Worm (Caenorhabditis elegans) whole organism, young adult: Measurements from ENCODE around the gene hal-2.

Experiments
- B0261.1 ChIP-seq: sonication (generic microtip); optimal IDR thresholded peaks from 2 replicates; lab custom pipeline; 2016; ENCODE audit warnings: mild to moderate bottlenecking, missing genetic modification characterization, moderate library complexity, missing compliant biosample characterization
- C17E4.6 ChIP-seq: fragments of 200-800 bp; sonication (Bioruptor generic); IDR thresholded peaks from 2 replicates; pipeline ENCODE4 v1.3.6; 2022; ENCODE audit warnings: missing genetic modification reagents, missing genetic modification characterization, missing compliant biosample characterization
- F10E7.11 ChIP-seq: sonication (generic microtip); optimal IDR thresholded peaks from 2 replicates; lab custom pipeline; 2017; ENCODE audit warnings: mild to moderate bottlenecking, missing genetic modification characterization, moderate library complexity, missing compliant biosample characterization
- F23B12.7 ChIP-seq: sonication (generic microtip); optimal IDR thresholded peaks from 2 replicates; lab custom pipeline; 2017; ENCODE audit warnings: missing genetic modification characterization, mild to moderate bottlenecking, missing compliant biosample characterization, antibody characterized with exemption, moderate library complexity; ENCODE audit not compliant: insufficient read depth
- F33H1.4 ChIP-seq: fragments of 200-800 bp; sonication (Bioruptor generic); IDR thresholded peaks from 2 replicates; pipeline ENCODE4 v1.3.6; 2022; ENCODE audit warnings: missing genetic modification reagents, missing genetic modification characterization, missing compliant biosample characterization
- F49E8.2 ChIP-seq: sonication (generic microtip); optimal IDR thresholded peaks from 3 replicates; lab custom pipeline; 2017; ENCODE audit warnings: missing genetic modification characterization, mild to moderate bottlenecking, missing compliant biosample characterization, antibody characterized with exemption, moderate library complexity; ENCODE audit not compliant: insufficient read depth
- K11D2.4 ChIP-seq: fragments of 200-800 bp; sonication (Bioruptor generic); IDR thresholded peaks from 2 replicates; pipeline ENCODE4 v1.3.6; 2022; ENCODE audit warnings: missing genetic modification reagents, missing genetic modification characterization, missing compliant biosample characterization
- Y56A3A.18 ChIP-seq: fragments of 200-800 bp; sonication (Bioruptor generic); IDR thresholded peaks from 2 replicates; pipeline ENCODE4 v1.3.6; 2022; ENCODE audit warnings: missing genetic modification reagents, missing genetic modification characterization, missing compliant biosample characterization
- Y67H2A.10 ChIP-seq: fragments of 200-800 bp; sonication (Bioruptor generic); conservative IDR thresholded peaks from 2 replicates; pipeline ENCODE4 v1.3.6; 2022; ENCODE audit warnings: missing genetic modification reagents, missing genetic modification characterization, missing compliant biosample characterization
- ama-1 ChIP-seq, 3 experiments: fragments of 150-350 bp in 1 of 3; sonication (generic microtip) in 2 of 3; optimal IDR thresholded peaks; 2 replicates each; lab custom pipeline; 2014 to 2018; ENCODE audit warnings: missing biosample characterization in 2 of 3, missing genetic modification characterization in 2 of 3, missing genetic modification reagents in 2 of 3
- aptf-2 ChIP-seq: fragments of 200-800 bp; sonication (Bioruptor generic); conservative IDR thresholded peaks from 2 replicates; pipeline ENCODE4 v1.3.6; 2022; ENCODE audit warnings: missing genetic modification reagents, missing genetic modification characterization, missing compliant biosample characterization
- aptf-3 ChIP-seq: fragments of 200-800 bp; sonication (Bioruptor generic); IDR thresholded peaks from 2 replicates; pipeline ENCODE4 v1.3.6; 2022; ENCODE audit warnings: missing genetic modification characterization, missing compliant biosample characterization
- atf-7 ChIP-seq: sonication (generic microtip); optimal IDR thresholded peaks from 2 replicates; lab custom pipeline; 2017; ENCODE audit warnings: mild to moderate bottlenecking, missing genetic modification characterization, missing compliant biosample characterization
- attf-3 ChIP-seq: fragments of 200-800 bp; sonication (Bioruptor generic); conservative IDR thresholded peaks from 2 replicates; pipeline ENCODE4 v1.3.6; 2022; ENCODE audit warnings: missing genetic modification reagents, missing genetic modification characterization, missing compliant biosample characterization
- bed-2 ChIP-seq: fragments of 200-800 bp; sonication (Bioruptor generic); IDR thresholded peaks from 2 replicates; pipeline ENCODE4 v1.3.6; 2022; ENCODE audit warnings: missing genetic modification reagents, missing genetic modification characterization, missing compliant biosample characterization
- ceh-100 ChIP-seq: fragments of 200-800 bp; sonication (Bioruptor generic); IDR thresholded peaks from 2 replicates; pipeline ENCODE4 v1.3.6; 2022; ENCODE audit warnings: missing genetic modification reagents, missing genetic modification characterization, missing compliant biosample characterization
- chd-7 ChIP-seq: sonication (generic microtip); optimal IDR thresholded peaks from 2 replicates; lab custom pipeline; 2016; ENCODE audit warnings: mild to moderate bottlenecking, missing genetic modification characterization, moderate library complexity, missing compliant biosample characterization
- die-1 ChIP-seq: sonication (generic microtip); optimal IDR thresholded peaks from 2 replicates; lab custom pipeline; 2016; ENCODE audit warnings: missing genotype, mild to moderate bottlenecking, missing genetic modification characterization, missing compliant biosample characterization
- dpff-1 ChIP-seq: sonication (generic microtip); optimal IDR thresholded peaks from 2 replicates; lab custom pipeline; 2017; ENCODE audit warnings: mild to moderate bottlenecking, missing genetic modification characterization, missing compliant biosample characterization
- dpl-1 ChIP-seq: fragments of 150-350 bp; optimal IDR thresholded peaks from 2 replicates; lab custom pipeline; 2014; ENCODE audit warnings: missing biosample characterization, missing genetic modification reagents, missing genetic modification characterization
- efl-1 ChIP-seq: fragments of 150-350 bp; optimal IDR thresholded peaks from 2 replicates; lab custom pipeline; 2014; ENCODE audit warnings: missing biosample characterization, missing genetic modification reagents, missing genetic modification characterization
- egl-18 ChIP-seq: fragments of 200-800 bp; sonication (Bioruptor generic); IDR thresholded peaks from 2 replicates; pipeline ENCODE4 v1.3.6; 2022; ENCODE audit warnings: missing genetic modification reagents, missing genetic modification characterization, missing compliant biosample characterization
- egl-44 ChIP-seq: fragments of 200-800 bp; sonication (Bioruptor generic); IDR thresholded peaks from 2 replicates; pipeline ENCODE4 v1.3.6; 2022; ENCODE audit warnings: missing genetic modification reagents, missing genetic modification characterization, missing compliant biosample characterization
- hrde-1 ChIP-seq: sonication (generic microtip); optimal IDR thresholded peaks from 2 replicates; lab custom pipeline; 2016; ENCODE audit warnings: missing genetic modification characterization, mild to moderate bottlenecking, missing compliant biosample characterization, moderate library complexity, missing genotype, missing genetic modification reagents, borderline replicate concordance
- let-526 ChIP-seq: fragments of 200-800 bp; sonication (Bioruptor generic); IDR thresholded peaks from 2 replicates; pipeline ENCODE4 v1.3.6; 2022; ENCODE audit warnings: missing genetic modification reagents, missing genetic modification characterization, missing compliant biosample characterization
- lin-26 ChIP-seq: fragments of 200-800 bp; sonication (Bioruptor generic); IDR thresholded peaks from 2 replicates; pipeline ENCODE4 v1.3.6; 2022; ENCODE audit warnings: missing genetic modification reagents, missing genetic modification characterization, missing compliant biosample characterization
- lsl-1 ChIP-seq: fragments of 200-800 bp; sonication (Bioruptor generic); optimal IDR thresholded peaks from 2 replicates; lab custom pipeline; 2018; ENCODE audit warnings: mild to moderate bottlenecking, missing genetic modification characterization, moderate library complexity, missing compliant biosample characterization
- madf-6 ChIP-seq: fragments of 200-800 bp; sonication (Bioruptor generic); IDR thresholded peaks from 2 replicates; pipeline ENCODE4 v1.3.6; 2022; ENCODE audit warnings: missing genetic modification reagents, missing genetic modification characterization, missing compliant biosample characterization
- mes-4 ChIP-seq: sonication (generic microtip); optimal IDR thresholded peaks from 2 replicates; lab custom pipeline; 2016; ENCODE audit warnings: missing genotype, missing genetic modification characterization, missing compliant biosample characterization
- nfyb-1 ChIP-seq: fragments of 200-800 bp; sonication (Bioruptor generic); IDR thresholded peaks from 2 replicates; pipeline ENCODE4 v1.3.6; 2022; ENCODE audit warnings: missing genetic modification reagents, missing genetic modification characterization, missing compliant biosample characterization
- nhr-120 ChIP-seq: fragments of 200-800 bp; sonication (Bioruptor generic); IDR thresholded peaks from 2 replicates; pipeline ENCODE4 v1.3.6; 2022; ENCODE audit warnings: missing genetic modification characterization, missing compliant biosample characterization
- nhr-179 ChIP-seq: sonication (generic microtip); optimal IDR thresholded peaks from 2 replicates; lab custom pipeline; 2016; ENCODE audit warnings: mild to moderate bottlenecking, missing genetic modification characterization, missing compliant biosample characterization
- nhr-80 ChIP-seq: sonication (generic microtip); optimal IDR thresholded peaks from 2 replicates; lab custom pipeline; 2016; ENCODE audit warnings: missing genetic modification characterization, missing compliant biosample characterization
- rec-8 ChIP-seq, 2 experiments: sonication (generic microtip); optimal IDR thresholded peaks; 2 replicates each; lab custom pipeline; 2016; ENCODE audit warnings: mild to moderate bottlenecking in 2 of 2, missing genetic modification characterization in 2 of 2, missing genetic modification reagents in 2 of 2, missing genotype in 2 of 2, missing biosample characterization in 1 of 2, missing compliant biosample characterization in 1 of 2, moderate library complexity in 1 of 2
- repo-1 ChIP-seq: sonication (generic microtip); optimal IDR thresholded peaks from 2 replicates; lab custom pipeline; 2017; ENCODE audit warnings: mild to moderate bottlenecking, missing genetic modification characterization, missing compliant biosample characterization
- rpc-1 ChIP-seq, 2 experiments: fragments of 150-350 bp in 1 of 2; sonication (generic microtip) in 1 of 2; optimal IDR thresholded peaks; 2 replicates each; lab custom pipeline; 2014 to 2018; ENCODE audit warnings: missing biosample characterization in 1 of 2, missing genetic modification characterization in 1 of 2, missing genetic modification reagents in 1 of 2, missing genotype in 1 of 2
- sea-2 ChIP-seq: fragments of 200-800 bp; sonication (Bioruptor generic); IDR thresholded peaks from 2 replicates; pipeline ENCODE4 v1.3.6; 2022; ENCODE audit warnings: missing genetic modification characterization, missing compliant biosample characterization
- snpc-1.1 ChIP-seq: sonication (generic microtip); optimal IDR thresholded peaks from 2 replicates; lab custom pipeline; 2017; ENCODE audit warnings: missing genetic modification characterization, mild to moderate bottlenecking, missing compliant biosample characterization, antibody characterized with exemption, moderate library complexity, missing genotype, missing genetic modification reagents; ENCODE audit not compliant: insufficient read depth
- snpc-4 ChIP-seq, 5 experiments: fragments of 150-350 bp in 1 of 5; sonication (generic microtip) in 4 of 5; optimal IDR thresholded peaks; 2 replicates each; lab custom pipeline; 2014 to 2018; ENCODE audit warnings: missing genetic modification characterization in 5 of 5, missing biosample characterization in 3 of 5, antibody characterized with exemption in 2 of 5, mild to moderate bottlenecking in 2 of 5, missing compliant biosample characterization in 2 of 5, missing genotype in 2 of 5, moderate library complexity in 2 of 5, missing genetic modification reagents in 1 of 5
- tbp1 ChIP-seq: fragments of 200-800 bp; sonication (Bioruptor generic); optimal IDR thresholded peaks from 2 replicates; lab custom pipeline; 2018; ENCODE audit warnings: mild to moderate bottlenecking, missing genetic modification characterization, missing compliant biosample characterization
- unc-130 ChIP-seq: sonication (generic microtip); optimal IDR thresholded peaks from 2 replicates; lab custom pipeline; 2016; ENCODE audit warnings: missing genetic modification reagents, missing genetic modification characterization, missing compliant biosample characterization
- ztf-18 ChIP-seq: sonication (generic microtip); optimal IDR thresholded peaks from 2 replicates; lab custom pipeline; 2016; ENCODE audit warnings: missing genotype, mild to moderate bottlenecking, missing genetic modification characterization, missing compliant biosample characterization
- ztf-26 ChIP-seq: sonication (generic microtip); optimal IDR thresholded peaks from 2 replicates; lab custom pipeline; 2017; ENCODE audit warnings: missing genetic modification characterization, missing compliant biosample characterization
- ztf-28 ChIP-seq: fragments of 200-800 bp; sonication (Bioruptor generic); IDR thresholded peaks from 2 replicates; pipeline ENCODE4 v1.3.6; 2022; ENCODE audit warnings: missing genetic modification reagents, missing genetic modification characterization, missing compliant biosample characterization
- ztf-3 ChIP-seq: fragments of 200-800 bp; sonication (Bioruptor generic); optimal IDR thresholded peaks from 2 replicates; lab custom pipeline; 2018; ENCODE audit warnings: mild to moderate bottlenecking, missing genetic modification characterization, missing compliant biosample characterization

hal-2 gene

ce11 chrIII:10064140-10064539, 24.6 kb downstream of the hal-2 start, which contains the start of gene ekl-6 (continued):
- TF ChIP-seq F49E8.2 (tag; lab: Kevin White, UChicago) (no peak), let-526 (GFP tag; lab: Robert Waterston, UW) (no peak), aptf-3 (GFP tag; lab: Robert Waterston, UW) (no peak), F33H1.4 (no peak), snpc-4 (GFP tag; optimal IDR thresholded peaks at IDR 0.05; lab: Kevin White, UChicago) (no peak), snpc-4 (tag; optimal IDR thresholded peaks at IDR 0.05; lab: Kevin White, UChicago) (no peak), sea-2 (no peak), C17E4.6 (GFP tag; lab: Robert Waterston, UW) (no peak), bed-2 (0 out of 2 replicates have a peak, but pooled peaks have one; percentile 29), ztf-18 (tag; lab: Kevin White, UChicago) (peak; percentile 6), rec-8 (tag; optimal IDR thresholded peaks at IDR 0.05; lab: Kevin White, UChicago) (peak in 1 of 2 experiments; percentile 58), lsl-1 (GFP tag; lab: Kevin White, UChicago) (peak; percentile 4), lin-26 (GFP tag; lab: Robert Waterston, UW) (no peak), nhr-120 (GFP tag; lab: Robert Waterston, UW) (no peak)

ce11 chrIII:10060573-10060972, 28.2 kb downstream of the hal-2 start, which contains the start of gene T16G12.13:
Gene T16G12.13, plus strand, starts transcription at chrIII:10060865.
- TF ChIP-seq bed-2 (no peak), repo-1 (tag; lab: Kevin White, UChicago) (no peak), dpff-1 (tag; lab: Kevin White, UChicago) (no peak), nhr-80 (no peak), dpl-1 (GFP tag; lab: Kevin White, UChicago) (no peak), egl-18 (GFP tag; lab: Robert Waterston, UW) (no peak), madf-6 (GFP tag; lab: Robert Waterston, UW) (peak; percentile 37; the same call in 1 of the 2 replicates), ztf-28 (GFP tag; lab: Robert Waterston, UW) (no peak), rpc-1 (optimal IDR thresholded peaks at IDR 0.05; lab: Kevin White, UChicago) (no peak), rpc-1 (tag; optimal IDR thresholded peaks at IDR 0.05; lab: Kevin White, UChicago) (no peak), unc-130 (GFP tag; lab: Kevin White, UChicago) (no peak), Y67H2A.10 (GFP tag; lab: Robert Waterston, UW) (no peak), ztf-26 (tag; lab: Kevin White, UChicago) (no peak), K11D2.4 (GFP tag; lab: Robert Waterston, UW) (no peak), snpc-1.1 (no peak), aptf-2 (GFP tag; lab: Robert Waterston, UW) (peak; percentile 91), ztf-3 (GFP tag; lab: Kevin White, UChicago) (no peak), atf-7 (tag; lab: Kevin White, UChicago) (no peak), efl-1 (GFP tag; lab: Kevin White, UChicago) (peak; percentile 31)

ce11 chrIII:10059002-10059401, 29.7 kb downstream of the hal-2 start, which contains the start of gene T16G12.8:
Gene T16G12.8, plus strand, starts transcription at chrIII:10059302.
- TF ChIP-seq die-1 (tag; lab: Kevin White, UChicago), result no peak
- TF ChIP-seq ceh-100, result no peak
- TF ChIP-seq egl-18 (GFP tag; lab: Robert Waterston, UW), result no peak
- no peak for TF ChIP-seq F10E7.11 (tag; lab: Kevin White, UChicago)
- no peak for TF ChIP-seq F23B12.7 (tag; lab: Kevin White, UChicago)
- no peak for TF ChIP-seq mes-4 (tag; lab: Kevin White, UChicago)
- TF ChIP-seq ama-1 (optimal IDR thresholded peaks at IDR 0.05; lab: Kevin White, UChicago), result no peak
- no peak for TF ChIP-seq ama-1 (GFP tag; optimal IDR thresholded peaks at IDR 0.05; lab: Kevin White, UChicago)
- no peak for TF ChIP-seq B0261.1
- no peak for TF ChIP-seq attf-3 (GFP tag; lab: Robert Waterston, UW)
- TF ChIP-seq Y56A3A.18 (GFP tag; lab: Robert Waterston, UW), result no peak
- no peak for TF ChIP-seq chd-7 (tag; lab: Kevin White, UChicago)
- no peak for TF ChIP-seq rpc-1 (optimal IDR thresholded peaks at IDR 0.05; lab: Kevin White, UChicago)
- no peak for TF ChIP-seq rpc-1 (tag; optimal IDR thresholded peaks at IDR 0.05; lab: Kevin White, UChicago)
- no peak for TF ChIP-seq nfyb-1 (GFP tag; lab: Robert Waterston, UW)
- no peak for TF ChIP-seq egl-44
- TF ChIP-seq tbp1 (GFP tag; lab: Kevin White, UChicago), result no peak
- TF ChIP-seq nhr-179 (tag; lab: Kevin White, UChicago), result no peak
- TF ChIP-seq hrde-1 (tag; lab: Kevin White, UChicago), result no peak
